Fruit fly (Drosophila melanogaster): ENCODE data around the gene CG14075.

CG14075 gene

DNA sequence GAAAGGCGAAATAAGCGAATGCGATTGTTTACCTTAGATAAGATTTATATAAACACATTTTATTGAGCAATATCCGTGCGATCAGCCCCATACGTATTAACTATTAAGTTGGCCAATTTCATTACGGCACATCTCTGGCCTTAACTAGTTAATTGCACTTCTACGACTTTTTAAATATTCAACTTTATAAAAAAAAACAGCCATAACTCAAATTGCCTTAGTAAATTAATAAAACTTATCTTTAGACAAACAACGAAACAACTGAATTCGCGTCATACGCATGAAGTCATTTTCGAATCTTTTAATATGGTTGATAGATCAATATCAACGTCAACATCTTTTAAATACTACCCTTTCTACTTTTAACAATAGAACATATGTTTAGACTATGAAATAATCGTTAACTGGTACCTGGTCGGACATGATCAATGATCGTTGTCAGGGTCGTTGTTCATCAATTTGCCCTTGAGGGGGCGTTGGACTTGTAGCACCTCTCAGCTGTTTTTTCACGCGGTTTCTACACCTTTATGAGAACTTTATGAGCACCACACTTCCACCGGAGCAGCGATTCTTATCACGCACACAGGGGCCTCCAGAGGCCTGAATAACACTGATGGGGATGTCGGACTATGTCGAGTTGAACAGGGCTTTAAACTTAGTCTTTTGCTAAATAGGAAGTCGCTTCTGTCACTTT, 13.0 kb downstream of the CG14075 start, which contains the start of gene CG18135 (continued):
- no peak for TF ChIP-seq CG1832 (GFP tag; optimal IDR thresholded peaks at IDR 0.05)
- TF ChIP-seq p53 (GFP tag; optimal IDR thresholded peaks at IDR 0.05) = no peak
- no peak for TF ChIP-seq Kr (GFP tag; optimal IDR thresholded peaks at IDR 0.05)
- no peak for TF ChIP-seq CG5180 (GFP tag; optimal IDR thresholded peaks at IDR 0.05)
- TF ChIP-seq ftz-f1 (GFP tag; optimal IDR thresholded peaks at IDR 0.05) = peak; percentile 76
- TF ChIP-seq tin (GFP tag; optimal IDR thresholded peaks at IDR 0.05) = no peak
- no peak for TF ChIP-seq PHDP (tag; optimal IDR thresholded peaks at IDR 0.05)
- TF ChIP-seq tll (GFP tag; optimal IDR thresholded peaks at IDR 0.05) = no peak
- TF ChIP-seq her (GFP tag; optimal IDR thresholded peaks at IDR 0.05) = no peak
- TF ChIP-seq CG11696 (GFP tag; IDR thresholded peaks at IDR 0.05) = no peak
- peak; percentile 11 for TF ChIP-seq CG12769 (tag; optimal IDR thresholded peaks at IDR 0.05)
- TF ChIP-seq CG2120 (GFP tag; optimal IDR thresholded peaks at IDR 0.05) = no peak
- TF ChIP-seq Chrac-16 (GFP tag; optimal IDR thresholded peaks at IDR 0.05) = no peak
- no peak for TF ChIP-seq ems (GFP tag; optimal IDR thresholded peaks at IDR 0.05)
- peak; percentile 46 for TF ChIP-seq B-H2 (GFP tag; optimal IDR thresholded peaks at IDR 0.05)
- TF ChIP-seq fd64A (GFP tag; optimal IDR thresholded peaks at IDR 0.05) = no peak
- TF ChIP-seq Nf-YA (GFP tag; IDR thresholded peaks at IDR 0.05) = no peak
- TF ChIP-seq tx (GFP tag; optimal IDR thresholded peaks at IDR 0.05) = no peak
- no peak for TF ChIP-seq CG11695 (GFP tag; IDR thresholded peaks at IDR 0.05)
- no peak for TF ChIP-seq odd (GFP tag; optimal IDR thresholded peaks at IDR 0.05)
- TF ChIP-seq Eip74EF (GFP tag; optimal IDR thresholded peaks at IDR 0.05) = no peak
- no peak for TF ChIP-seq ac (GFP tag; optimal IDR thresholded peaks at IDR 0.05)
- no peak for TF ChIP-seq CG15601 (tag; optimal IDR thresholded peaks at IDR 0.05)
- no peak for TF ChIP-seq CG5245 (GFP tag; optimal IDR thresholded peaks at IDR 0.05)
- TF ChIP-seq Ptx1 (GFP tag; IDR thresholded peaks at IDR 0.05) = no peak
- TF ChIP-seq repo (GFP tag; optimal IDR thresholded peaks at IDR 0.05) = peak; percentile 14
- TF ChIP-seq eyg (GFP tag; optimal IDR thresholded peaks at IDR 0.05) = peak; percentile 3
- no peak for TF ChIP-seq ap (GFP tag; IDR thresholded peaks at IDR 0.05)
- TF ChIP-seq Rfx (GFP tag; IDR thresholded peaks at IDR 0.05) = peak; percentile 26; the same call in 1 of the 2 replicates
- no peak for TF ChIP-seq danr (GFP tag; IDR thresholded peaks at IDR 0.05)
- no peak for TF ChIP-seq CG8478 (optimal IDR thresholded peaks at IDR 0.05)
- no peak for TF ChIP-seq CG9876 (GFP tag; optimal IDR thresholded peaks at IDR 0.05)
- TF ChIP-seq Fer3 (tag; optimal IDR thresholded peaks at IDR 0.05) = no peak
- no peak for TF ChIP-seq prd (optimal IDR thresholded peaks at IDR 0.05)
- TF ChIP-seq prd (GFP tag; IDR thresholded peaks at IDR 0.05) = no peak
- TF ChIP-seq CG7372 (GFP tag; IDR thresholded peaks at IDR 0.05) = no peak
- no peak for TF ChIP-seq CG11247 (GFP tag; IDR thresholded peaks at IDR 0.05)
- TF ChIP-seq ERR (GFP tag; optimal IDR thresholded peaks at IDR 0.05) = peak; percentile 52
- TF ChIP-seq ci (GFP tag; IDR thresholded peaks at IDR 0.05) = no peak
- TF ChIP-seq org-1 (GFP tag; optimal IDR thresholded peaks at IDR 0.05) = no peak
- TF ChIP-seq CG43689 (GFP tag; IDR thresholded peaks at IDR 0.05) = no peak
- TF ChIP-seq Blimp-1 (GFP tag; optimal IDR thresholded peaks at IDR 0.05) = no peak
- TF ChIP-seq sens (GFP tag) = peak; percentile 50
- no peak for TF ChIP-seq nerfin-1 (tag; optimal IDR thresholded peaks at IDR 0.05)
- TF ChIP-seq Drgx (GFP tag; IDR thresholded peaks at IDR 0.05) = no peak
- TF ChIP-seq BtbVII (GFP tag; optimal IDR thresholded peaks at IDR 0.05) = peak; percentile 24
- TF ChIP-seq CG6813 (GFP tag; optimal IDR thresholded peaks at IDR 0.05) = no peak
- no peak for TF ChIP-seq lov (optimal IDR thresholded peaks at IDR 0.05)
- TF ChIP-seq lov (GFP tag; IDR thresholded peaks at IDR 0.05) = no peak
- peak; percentile 4; the same call in 1 of the 2 replicates for TF ChIP-seq CG9932 (GFP tag; IDR thresholded peaks at IDR 0.05)
- TF ChIP-seq z (GFP tag; IDR thresholded peaks at IDR 0.05) = no peak
- no peak for TF ChIP-seq chif (GFP tag; optimal IDR thresholded peaks at IDR 0.05)
